Fruit fly (Drosophila melanogaster) Kc167 (cell line): ENCODE data around the gene Aduk.

Source experiments
- Myc ChIP-seq: fragments of >200 bp; optimal IDR thresholded peaks from 2 replicates; lab custom pipeline; 2017; ENCODE audit warnings: missing external identifiers
- Sin3A ChIP-seq: fragments of >200 bp; optimal IDR thresholded peaks from 2 replicates; lab custom pipeline; 2018; ENCODE audit warnings: missing external identifiers
- h ChIP-seq: fragments of >200 bp; optimal IDR thresholded peaks from 3 replicates; lab custom pipeline; 2018; ENCODE audit warnings: missing external identifiers
- insv ChIP-seq: fragments of >200 bp; optimal IDR thresholded peaks from 3 replicates; lab custom pipeline; 2018; ENCODE audit warnings: missing external identifiers
- psq ChIP-seq: fragments of >200 bp; optimal IDR thresholded peaks from 2 replicates; lab custom pipeline; 2017; ENCODE audit warnings: missing external identifiers
- ttk ChIP-seq: sonication (Bioruptor generic); optimal IDR thresholded peaks from 2 replicates; lab custom pipeline; 2017; ENCODE audit warnings: missing external identifiers

Aduk gene

dm6 chr3R:9328812-9329211 is 5.7 kb downstream of the Aduk start:
- no peak for TF ChIP-seq insv

dm6 chr3R:9328411-9328810 is 6.1 kb downstream of the Aduk start, which contains the start of gene CG8861:
CG8861 (minus strand) TSS chr3R:9328511.
- no peak for TF ChIP-seq insv
- TF ChIP-seq ttk (lab: Kevin White, UChicago), result no peak
- TF ChIP-seq Sin3A (lab: Kevin White, UChicago), result no peak
- no peak for TF ChIP-seq h (lab: Kevin White, UChicago)

- TF ChIP-seq ttk (lab: Kevin White, UChicago) (no peak), h (lab: Kevin White, UChicago) (no peak)
Observed at dm6 chr3R:9321470-9321869, 13.0 kb downstream of the Aduk start, which contains the start of gene HP1e. HP1e (plus strand) TSS chr3R:9321770.

dm6 chr3R:9297163-9297562 is 37.4 kb downstream of the Aduk start:
- TF ChIP-seq h (lab: Kevin White, UChicago), result no peak
- no peak for TF ChIP-seq insv
- no peak for TF ChIP-seq psq
- TF ChIP-seq ttk (lab: Kevin White, UChicago), result no peak
- no peak for TF ChIP-seq Myc (lab: Kevin White, UChicago)
- TF ChIP-seq Sin3A (lab: Kevin White, UChicago), result no peak

- TF ChIP-seq insv (no peak), ttk (lab: Kevin White, UChicago) (no peak), h (lab: Kevin White, UChicago) (no peak), Myc (lab: Kevin White, UChicago) (no peak), psq (no peak), Sin3A (lab: Kevin White, UChicago) (no peak)
Observed at dm6 chr3R:9287710-9288109, 46.8 kb downstream of the Aduk start.
